Worm (Caenorhabditis elegans) whole organism, mixed stage, embryonic: Measurements from ENCODE around the gene srd-25.

ENCODE experiments used
- ces-1 ChIP-seq: fragments of 150-350 bp; optimal IDR thresholded peaks from 2 replicates; lab custom pipeline; 2014; ENCODE audit warnings: missing biosample characterization, missing genetic modification reagents, missing genetic modification characterization
- lin-13 ChIP-seq: fragments of 150-350 bp; optimal IDR thresholded peaks from 2 replicates; lab custom pipeline; 2014; ENCODE audit warnings: missing biosample characterization, missing genetic modification characterization
- mls-2 ChIP-seq: sonication (generic microtip); optimal IDR thresholded peaks from 2 replicates; lab custom pipeline; 2016; ENCODE audit warnings: mild to moderate bottlenecking, missing genetic modification characterization, moderate library complexity, missing compliant biosample characterization
- sem-2 ChIP-seq: fragments of 200-800 bp; sonication (Bioruptor generic); optimal IDR thresholded peaks from 2 replicates; lab custom pipeline; 2018; ENCODE audit warnings: mild to moderate bottlenecking, missing genetic modification characterization, missing compliant biosample characterization
- snpc-4 ChIP-seq: fragments of 150-350 bp; optimal IDR thresholded peaks from 2 replicates; lab custom pipeline; 2014; ENCODE audit warnings: missing biosample characterization, missing genetic modification characterization
- zip-8 ChIP-seq: fragments of 150-350 bp; optimal IDR thresholded peaks from 2 replicates; lab custom pipeline; 2014; ENCODE audit warnings: missing biosample characterization, missing genetic modification characterization
- ztf-11 ChIP-seq: fragments of 150-350 bp; optimal IDR thresholded peaks from 2 replicates; lab custom pipeline; 2014; ENCODE audit warnings: missing biosample characterization, missing genetic modification characterization

- TF ChIP-seq snpc-4 (tag; lab: Kevin White, UChicago) (no peak), lin-13 (no peak), sem-2 (GFP tag; lab: Kevin White, UChicago) (no peak), ces-1 (no peak), zip-8 (tag; lab: Kevin White, UChicago) (no peak), mls-2 (no peak), ztf-11 (tag; lab: Kevin White, UChicago) (no peak)
These were observed 18.1 kb downstream of the srd-25 start for ce11 chrV:7649963-7650362.
